Worm (Caenorhabditis elegans): Measurements from ENCODE around the gene ZK867.2.
A peak's percentile ranks its signal among the peaks of the same experiment; 100 is the strongest.

The ZK867.2 gene

ce11 chrX:7234723-7235203, 28.2 kb downstream of the ZK867.2 start (continued):
- TF ChIP-seq dpl-1 (GFP tag; optimal IDR thresholded peaks at IDR 0.05): no peak
- TF ChIP-seq mxl-3 (GFP tag; optimal IDR thresholded peaks at IDR 0.05): peak; percentile 19
- no peak for TF ChIP-seq nhr-76 (tag; optimal IDR thresholded peaks at IDR 0.05)
- TF ChIP-seq hmg-1.1 (GFP tag; IDR thresholded peaks at IDR 0.05): peak; percentile 79
- TF ChIP-seq cey-2 (tag; optimal IDR thresholded peaks at IDR 0.05; ENCODE audit: borderline replicate concordance, insufficient read depth): no peak
- no peak for TF ChIP-seq R02D3.7 (tag; optimal IDR thresholded peaks at IDR 0.05)
- TF ChIP-seq hif-1 (tag; optimal IDR thresholded peaks at IDR 0.05): peak in 1 of 2 experiments; percentile 78
- TF ChIP-seq gei-8 (GFP tag; optimal IDR thresholded peaks at IDR 0.05): no peak
- TF ChIP-seq nhr-10 (tag; optimal IDR thresholded peaks at IDR 0.05): no peak
- TF ChIP-seq ceh-62 (tag; optimal IDR thresholded peaks at IDR 0.05): no peak
- TF ChIP-seq ces-1 (GFP tag; optimal IDR thresholded peaks at IDR 0.05): peak; percentile 34
- no peak for TF ChIP-seq madf-9 (GFP tag; conservative IDR thresholded peaks at IDR 0.05)
- TF ChIP-seq F10B5.3 (tag; optimal IDR thresholded peaks at IDR 0.05): no peak
- TF ChIP-seq daf-12 (tag; optimal IDR thresholded peaks at IDR 0.05): no peak
- TF ChIP-seq php-3 (GFP tag; IDR thresholded peaks at IDR 0.05): no peak
- TF ChIP-seq T26A8.4 (GFP tag; IDR thresholded peaks at IDR 0.05): no peak
- TF ChIP-seq nhr-77 (tag; optimal IDR thresholded peaks at IDR 0.05): peak; percentile 33
- TF ChIP-seq lin-39 (tag; optimal IDR thresholded peaks at IDR 0.05): no peak
- TF ChIP-seq lin-15B (tag; optimal IDR thresholded peaks at IDR 0.05): no peak
- peak; percentile 81 for TF ChIP-seq mep-1 (tag; optimal IDR thresholded peaks at IDR 0.05)
- no peak for TF ChIP-seq lim-7 (GFP tag; IDR thresholded peaks at IDR 0.05)
- TF ChIP-seq aha-1 (tag): peak; percentile 99
- no peak for TF ChIP-seq egl-27 (tag; optimal IDR thresholded peaks at IDR 0.05)
- TF ChIP-seq snpc-4 (tag; optimal IDR thresholded peaks at IDR 0.05): no peak
- TF ChIP-seq fkh-10 (GFP tag; optimal IDR thresholded peaks at IDR 0.05): peak; percentile 98
- TF ChIP-seq lin-29 (GFP tag; IDR thresholded peaks at IDR 0.05): no peak
- no peak for TF ChIP-seq lin-13 (GFP tag; optimal IDR thresholded peaks at IDR 0.05)
- TF ChIP-seq saeg-2 (GFP tag; IDR thresholded peaks at IDR 0.05): no peak
- no peak for TF ChIP-seq tag-97 (GFP tag; IDR thresholded peaks at IDR 0.05)
- no peak for TF ChIP-seq ama-1 (optimal IDR thresholded peaks at IDR 0.05)
- no peak for TF ChIP-seq tra-1 (GFP tag; IDR thresholded peaks at IDR 0.05)
- no peak for TF ChIP-seq unc-39 (tag; optimal IDR thresholded peaks at IDR 0.05)
- TF ChIP-seq daf-8 (GFP tag; IDR thresholded peaks at IDR 0.05): no peak
- peak; percentile 70 for TF ChIP-seq hlh-11 (tag; optimal IDR thresholded peaks at IDR 0.05)
- TF ChIP-seq mdt-29 (GFP tag; IDR thresholded peaks at IDR 0.05): no peak
- TF ChIP-seq F49E8.2 (tag; optimal IDR thresholded peaks at IDR 0.05; ENCODE audit: borderline replicate concordance): no peak
- no peak for TF ChIP-seq ceh-32 (tag; optimal IDR thresholded peaks at IDR 0.05; ENCODE audit: poor library complexity)
- TF ChIP-seq Y105C5A.15 (GFP tag; IDR thresholded peaks at IDR 0.05): no peak
- TF ChIP-seq skn-1 (tag; optimal IDR thresholded peaks at IDR 0.05): no peak
- peak; percentile 25 for TF ChIP-seq nhr-11 (tag; optimal IDR thresholded peaks at IDR 0.05)
- no peak for TF ChIP-seq duxl-1 (tag; optimal IDR thresholded peaks at IDR 0.05; ENCODE audit: poor library complexity)
- peak; percentile 49; the same call in 1 of the 2 replicates for TF ChIP-seq egl-43 (GFP tag; IDR thresholded peaks at IDR 0.05)
- TF ChIP-seq mdl-1 (tag; optimal IDR thresholded peaks at IDR 0.05): peak in 1 of 2 experiments; percentile 37
- no peak for TF ChIP-seq pha-4 (GFP tag; IDR thresholded peaks at IDR 0.05)
- no peak for TF ChIP-seq pha-4 (tag; optimal IDR thresholded peaks at IDR 0.05)
- no peak for TF ChIP-seq Y5F2A.4 (GFP tag; optimal IDR thresholded peaks at IDR 0.05)
- TF ChIP-seq zfp-3 (GFP tag; conservative IDR thresholded peaks at IDR 0.05): no peak
- no peak for TF ChIP-seq zag-1 (tag; optimal IDR thresholded peaks at IDR 0.05)
- TF ChIP-seq Y75B8A.6 (GFP tag; IDR thresholded peaks at IDR 0.05): no peak
- no peak for TF ChIP-seq zfp-2 (tag; optimal IDR thresholded peaks at IDR 0.05)
- peak; percentile 47 for TF ChIP-seq pqm-1 (tag; optimal IDR thresholded peaks at IDR 0.05)
- TF ChIP-seq nhr-111 (GFP tag; optimal IDR thresholded peaks at IDR 0.05): no peak
- no peak for TF ChIP-seq zip-11 (GFP tag; IDR thresholded peaks at IDR 0.05)
